Fruit fly (Drosophila melanogaster) whole organism, embryonic: ENCODE data around the gene Rpp14b.
A peak's percentile ranks its signal among the peaks of the same experiment; 100 is the strongest.

ENCODE experiments used
- Atf6 ChIP-seq: fragments of 200-800 bp; sonication (Bioruptor generic); IDR thresholded peaks from 2 replicates; pipeline ENCODE4 v1.3.6; 2022; ENCODE audit warnings: missing biosample characterization, missing genetic modification characterization
- BEAF-32 ChIP-seq: fragments of 200-800 bp; sonication (Bioruptor generic); optimal IDR thresholded peaks from 3 replicates; lab custom pipeline; 2017; ENCODE audit warnings: missing biosample characterization, missing genetic modification characterization, mild to moderate bottlenecking, moderate library complexity, missing genetic modification reagents
- Bteb2 ChIP-seq: fragments of 200-800 bp; sonication (Bioruptor generic); optimal IDR thresholded peaks from 2 replicates; lab custom pipeline; 2016; ENCODE audit warnings: missing biosample characterization, missing genetic modification characterization
- CG10565 ChIP-seq: fragments of 200-800 bp; sonication (Bioruptor generic); optimal IDR thresholded peaks from 3 replicates; lab custom pipeline; 2016; ENCODE audit warnings: missing biosample characterization, mild to moderate bottlenecking, missing genetic modification characterization
- CG11560 ChIP-seq: fragments of 200-800 bp; sonication (Bioruptor generic); IDR thresholded peaks from 3 replicates; pipeline ENCODE4 v1.3.6; 2022; ENCODE audit warnings: missing biosample characterization, missing genetic modification characterization
- CG1233 ChIP-seq: fragments of 200-800 bp; sonication (Bioruptor generic); optimal IDR thresholded peaks from 4 replicates; lab custom pipeline; 2018; ENCODE audit warnings: missing biosample characterization, mild to moderate bottlenecking, missing genetic modification characterization
- CG13123 ChIP-seq: fragments of 200-800 bp; sonication (Bioruptor generic); optimal IDR thresholded peaks from 2 replicates; lab custom pipeline; 2016; ENCODE audit warnings: missing biosample characterization, missing genetic modification characterization
- CG13624 ChIP-seq: fragments of 200-800 bp; sonication (Bioruptor generic); optimal IDR thresholded peaks from 2 replicates; lab custom pipeline; 2016; ENCODE audit warnings: missing biosample characterization, missing genetic modification characterization
- CG14667 ChIP-seq: fragments of 200-800 bp; sonication (Bioruptor generic); IDR thresholded peaks from 2 replicates; pipeline ENCODE4 v1.3.6; 2022; ENCODE audit warnings: missing biosample characterization, missing genetic modification characterization
- CG14710 ChIP-seq: fragments of 200-800 bp; sonication (Bioruptor generic); optimal IDR thresholded peaks from 3 replicates; lab custom pipeline; 2019; ENCODE audit warnings: missing biosample characterization, mild to moderate bottlenecking, missing genetic modification characterization, moderate library complexity
- CG1602 ChIP-seq: fragments of 200-800 bp; sonication (Bioruptor generic); optimal IDR thresholded peaks from 3 replicates; lab custom pipeline; 2016; ENCODE audit warnings: missing biosample characterization, missing genetic modification characterization
- CG1603 ChIP-seq: fragments of 200-800 bp; sonication (Bioruptor generic); optimal IDR thresholded peaks from 2 replicates; lab custom pipeline; 2019; ENCODE audit warnings: missing biosample characterization, mild to moderate bottlenecking, missing genetic modification characterization, moderate library complexity
- CG3281 ChIP-seq: fragments of 200-800 bp; sonication (Bioruptor generic); optimal IDR thresholded peaks from 3 replicates; lab custom pipeline; 2017; ENCODE audit warnings: missing biosample characterization, mild to moderate bottlenecking, missing genetic modification characterization
- CG4854 ChIP-seq: fragments of 200-800 bp; sonication (Bioruptor generic); optimal IDR thresholded peaks from 2 replicates; lab custom pipeline; 2016; ENCODE audit warnings: missing biosample characterization, missing genetic modification characterization, inconsistent platforms
- CG7357 ChIP-seq: fragments of 200-800 bp; sonication (Bioruptor generic); IDR thresholded peaks from 3 replicates; pipeline ENCODE4 v1.3.6; 2022; ENCODE audit warnings: missing biosample characterization, missing genetic modification characterization
- CG8281 ChIP-seq: fragments of 200-800 bp; sonication (Bioruptor generic); optimal IDR thresholded peaks from 2 replicates; lab custom pipeline; 2018; ENCODE audit warnings: missing biosample characterization, mild to moderate bottlenecking, missing genetic modification characterization, moderate library complexity
- CG8388 ChIP-seq: fragments of 200-800 bp; sonication (Bioruptor generic); optimal IDR thresholded peaks from 2 replicates; lab custom pipeline; 2019; ENCODE audit warnings: missing biosample characterization, mild to moderate bottlenecking, missing genetic modification characterization, moderate library complexity
- CG9817 ChIP-seq: fragments of 200-800 bp; sonication (Bioruptor generic); optimal IDR thresholded peaks from 2 replicates; lab custom pipeline; 2018; ENCODE audit warnings: missing biosample characterization, mild to moderate bottlenecking, missing genetic modification characterization, moderate library complexity
- Chrac-16 ChIP-seq: fragments of 200-800 bp; sonication (Bioruptor generic); optimal IDR thresholded peaks from 3 replicates; lab custom pipeline; 2016; ENCODE audit warnings: missing biosample characterization, missing genetic modification characterization
- Dll ChIP-seq: fragments of 200-800 bp; sonication (Bioruptor generic); IDR thresholded peaks from 4 replicates; pipeline ENCODE4 v1.3.6; 2022; ENCODE audit warnings: missing biosample characterization, missing genetic modification characterization; ENCODE audit not compliant: partially characterized antibody
- Hey ChIP-seq: fragments of 200-800 bp; sonication (Bioruptor generic); optimal IDR thresholded peaks from 3 replicates; lab custom pipeline; 2018; ENCODE audit warnings: missing biosample characterization, mild to moderate bottlenecking, missing genetic modification characterization
- HmgZ ChIP-seq: fragments of 200-800 bp; sonication (Bioruptor generic); optimal IDR thresholded peaks from 2 replicates; lab custom pipeline; 2018; ENCODE audit warnings: missing biosample characterization, mild to moderate bottlenecking, missing genetic modification characterization
- NfI ChIP-seq: fragments of 200-800 bp; sonication (Bioruptor generic); optimal IDR thresholded peaks from 3 replicates; lab custom pipeline; 2018; ENCODE audit warnings: missing biosample characterization, mild to moderate bottlenecking, missing genetic modification characterization, moderate library complexity
- Ptx1 ChIP-seq: fragments of 200-800 bp; sonication (Bioruptor generic); IDR thresholded peaks from 2 replicates; pipeline ENCODE4 v1.3.6; 2022; ENCODE audit warnings: missing biosample characterization, missing genetic modification characterization
- Ssrp ChIP-seq: fragments of 200-800 bp; sonication (Bioruptor generic); optimal IDR thresholded peaks from 2 replicates; lab custom pipeline; 2018; ENCODE audit warnings: missing biosample characterization, mild to moderate bottlenecking, missing genetic modification characterization, moderate library complexity
- Xrp1 ChIP-seq: fragments of 200-800 bp; sonication (Bioruptor generic); IDR thresholded peaks from 2 replicates; pipeline ENCODE4 v1.3.6; 2022; ENCODE audit warnings: missing biosample characterization, missing genetic modification characterization
- YL-1 ChIP-seq: fragments of 200-800 bp; sonication (Bioruptor generic); optimal IDR thresholded peaks from 3 replicates; lab custom pipeline; 2017; ENCODE audit warnings: missing biosample characterization, mild to moderate bottlenecking, missing genetic modification characterization
- bsh ChIP-seq, 2 experiments: fragments of 200-800 bp; sonication (Bioruptor generic); optimal IDR thresholded peaks; 2 replicates each; lab custom pipeline; 2017 to 2018; ENCODE audit warnings: mild to moderate bottlenecking in 2 of 2, missing biosample characterization in 2 of 2, missing genetic modification characterization in 2 of 2, moderate library complexity in 1 of 2
- dysf ChIP-seq: fragments of 200-800 bp; sonication (Bioruptor generic); IDR thresholded peaks from 3 replicates; pipeline ENCODE4 v1.3.6; 2022; ENCODE audit warnings: missing biosample characterization, missing genetic modification characterization
- eve ChIP-seq, 2 experiments: fragments of >200 bp; optimal IDR thresholded peaks; 2 replicates each; lab custom pipeline; 2017; ENCODE audit warnings: missing biosample characterization in 2 of 2, missing genetic modification characterization in 2 of 2
- grau ChIP-seq: fragments of 200-800 bp; optimal IDR thresholded peaks from 3 replicates; lab custom pipeline; 2019; ENCODE audit warnings: missing biosample characterization, mild to moderate bottlenecking, missing genetic modification characterization, moderate library complexity
- ham ChIP-seq: fragments of 200-800 bp; sonication (Bioruptor generic); IDR thresholded peaks from 2 replicates; pipeline ENCODE4 v1.3.6; 2022; ENCODE audit warnings: missing biosample characterization, missing genetic modification characterization
- hkb ChIP-seq, 2 experiments: fragments of 200-800 bp in 1 of 2; fragments of >200 bp in 1 of 2; sonication (Bioruptor generic) in 1 of 2; IDR thresholded peaks in 1 of 2; optimal IDR thresholded peaks in 1 of 2; 2 replicates each; pipeline versions ENCODE4 v1.3.6 to Lab custom; 2017 to 2022; ENCODE audit warnings: missing biosample characterization in 1 of 2, missing genetic modification characterization in 1 of 2
- inv ChIP-seq: fragments of 200-800 bp; sonication (Bioruptor generic); IDR thresholded peaks from 2 replicates; pipeline ENCODE4 v1.3.6; 2022; ENCODE audit warnings: missing biosample characterization, missing genetic modification characterization; ENCODE audit not compliant: partially characterized antibody
- jumu ChIP-seq: fragments of 200-800 bp; sonication (Bioruptor generic); optimal IDR thresholded peaks from 3 replicates; lab custom pipeline; 2016; ENCODE audit warnings: missing biosample characterization, missing genetic modification characterization
- kah ChIP-seq: fragments of 200-800 bp; sonication (Bioruptor generic); optimal IDR thresholded peaks from 2 replicates; lab custom pipeline; 2018; ENCODE audit warnings: missing biosample characterization, mild to moderate bottlenecking, missing genetic modification characterization
- lmd ChIP-seq: fragments of 200-800 bp; sonication (Bioruptor generic); IDR thresholded peaks from 2 replicates; pipeline ENCODE4 v1.3.6; 2022; ENCODE audit warnings: missing biosample characterization, missing genetic modification characterization
- luna ChIP-seq: fragments of 200-800 bp; sonication (Bioruptor generic); optimal IDR thresholded peaks from 2 replicates; lab custom pipeline; 2016; ENCODE audit warnings: missing biosample characterization, missing genetic modification characterization
- otp ChIP-seq: fragments of 200-800 bp; sonication (Bioruptor generic); IDR thresholded peaks from 3 replicates; pipeline ENCODE4, ENCODE4 v1.3.6; 2022; ENCODE audit warnings: missing biosample characterization, missing genetic modification characterization
- phol ChIP-seq: fragments of 200-800 bp; sonication (Bioruptor generic); optimal IDR thresholded peaks from 3 replicates; lab custom pipeline; 2018; ENCODE audit warnings: missing biosample characterization, mild to moderate bottlenecking, missing genetic modification characterization, moderate library complexity
- prd ChIP-seq, 3 experiments: fragments of >200 bp in 2 of 3; fragments of 200-800 bp in 1 of 3; sonication (Bioruptor generic) in 1 of 3; optimal IDR thresholded peaks in 2 of 3; IDR thresholded peaks in 1 of 3; 2 replicates in 2 of 3; 3 replicates in 1 of 3; pipeline versions ENCODE4 v1.3.6 to Lab custom; 2017 to 2022; ENCODE audit warnings: missing biosample characterization in 1 of 3, missing genetic modification characterization in 1 of 3
- sima ChIP-seq: fragments of 200-800 bp; sonication (Bioruptor generic); optimal IDR thresholded peaks from 2 replicates; lab custom pipeline; 2016; ENCODE audit warnings: missing biosample characterization, missing genetic modification characterization
- sisA ChIP-seq: fragments of 200-800 bp; sonication (Bioruptor generic); IDR thresholded peaks from 2 replicates; pipeline ENCODE4 v1.3.6; 2022; ENCODE audit warnings: missing biosample characterization, missing genetic modification characterization
- slbo ChIP-seq: fragments of 200-800 bp; sonication (Bioruptor generic); IDR thresholded peaks from 2 replicates; pipeline ENCODE4 v1.3.6; 2022; ENCODE audit warnings: missing biosample characterization, missing genetic modification characterization
- stc ChIP-seq: fragments of 200-800 bp; sonication (Bioruptor generic); IDR thresholded peaks from 2 replicates; pipeline ENCODE4 v1.3.6; 2022; ENCODE audit warnings: missing biosample characterization, missing genetic modification characterization
- tap ChIP-seq: fragments of 200-800 bp; optimal IDR thresholded peaks from 3 replicates; lab custom pipeline; 2019; ENCODE audit warnings: missing biosample characterization, mild to moderate bottlenecking, missing genetic modification characterization, moderate library complexity
- tll ChIP-seq, 2 experiments: fragments of 200-800 bp in 1 of 2; fragments of >200 bp in 1 of 2; sonication (Bioruptor generic) in 1 of 2; optimal IDR thresholded peaks; 2 replicates each; lab custom pipeline; 2017 to 2019; ENCODE audit warnings: missing biosample characterization in 2 of 2, missing genetic modification characterization in 2 of 2, mild to moderate bottlenecking in 1 of 2, moderate library complexity in 1 of 2
- unc-4 ChIP-seq: fragments of 200-800 bp; sonication (Bioruptor generic); IDR thresholded peaks from 2 replicates; pipeline ENCODE4 v1.3.6; 2022; ENCODE audit warnings: missing biosample characterization, missing genetic modification characterization; ENCODE audit not compliant: partially characterized antibody

The Rpp14b gene

DNA sequence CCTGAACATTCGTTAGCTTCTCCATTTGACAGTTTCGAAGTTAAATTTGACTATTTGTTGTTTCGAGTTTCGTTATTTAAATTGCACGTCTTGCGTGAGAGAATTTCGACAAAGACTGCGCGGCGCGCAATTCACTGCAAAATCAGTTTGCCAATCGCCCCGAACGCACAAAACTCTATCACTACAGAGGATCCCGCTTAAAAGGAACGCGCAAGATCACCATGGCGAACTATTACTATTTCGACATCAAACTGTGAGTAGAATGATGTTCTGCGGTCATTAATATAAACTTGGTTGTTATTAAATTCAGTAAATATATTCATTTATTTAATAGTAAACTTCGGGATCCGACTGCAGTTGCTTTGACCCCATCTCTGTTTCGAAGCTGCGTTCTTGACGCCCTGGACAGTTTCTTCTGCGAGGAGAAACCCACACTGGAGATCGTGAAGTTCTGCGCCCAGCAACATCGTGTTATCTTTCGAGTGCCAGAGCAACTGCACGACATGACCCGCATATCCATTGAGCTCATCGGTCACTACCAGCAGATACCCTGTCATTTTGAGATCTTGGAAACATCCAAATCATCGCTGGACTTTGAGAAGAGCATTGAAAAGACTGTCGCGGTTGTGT, at the start of gene Rpp14b, which contains the start of gene spn-A (continued):
- TF ChIP-seq CG1603 (tag; lab: Kevin White, UChicago) (peak; percentile 36), phol (tag; lab: Kevin White, UChicago) (peak; percentile 11), CG13624 (GFP tag; lab: Kevin White, UChicago) (no peak), Ptx1 (GFP tag; lab: Robert Waterston, UW) (peak; percentile 40), CG3281 (no peak), Hey (no peak), sisA (GFP tag; lab: Robert Waterston, UW) (peak; percentile 25; the same call in 1 of the 2 replicates), Dll (GFP tag; lab: Robert Waterston, UW) (no peak), NfI (GFP tag; lab: Kevin White, UChicago) (peak; percentile 10), Atf6 (peak; percentile 26; the same call in 1 of the 2 replicates), unc-4 (GFP tag; lab: Robert Waterston, UW) (no peak), eve (GFP tag; optimal IDR thresholded peaks at IDR 0.05; lab: Kevin White, UChicago) (no peak), slbo (peak; percentile 79), bsh (GFP tag; optimal IDR thresholded peaks at IDR 0.05; lab: Kevin White, UChicago) (no peak), Chrac-16 (GFP tag; lab: Kevin White, UChicago) (peak; percentile 7), Xrp1 (GFP tag; lab: Robert Waterston, UW) (0 out of 2 replicates have a peak, but pooled peaks have one; percentile 36), grau (tag; lab: Kevin White, UChicago) (peak; percentile 97), hkb (optimal IDR thresholded peaks at IDR 0.05; lab: Kevin White, UChicago) (no peak), hkb (GFP tag; IDR thresholded peaks at IDR 0.05; lab: Robert Waterston, UW) (no peak), kah (GFP tag; lab: Kevin White, UChicago) (no peak), CG4854 (GFP tag; lab: Kevin White, UChicago) (no peak), CG13123 (GFP tag; lab: Kevin White, UChicago) (no peak), CG10565 (GFP tag; lab: Kevin White, UChicago) (no peak), Ssrp (tag; lab: Kevin White, UChicago) (peak; percentile 11), CG11560 (tag; lab: Robert Waterston, UW) (no peak), CG8281 (tag; lab: Kevin White, UChicago) (no peak), CG8388 (GFP tag; lab: Kevin White, UChicago) (peak; percentile 8), ham (GFP tag; lab: Robert Waterston, UW) (no peak), Bteb2 (no peak), otp (GFP tag; lab: Robert Waterston, UW) (peak; percentile 34; the same call in 1 of the 3 replicates), tll (GFP tag; optimal IDR thresholded peaks at IDR 0.05; lab: Kevin White, UChicago) (peak in 1 of 2 experiments; percentile 9), BEAF-32 (GFP tag; lab: Kevin White, UChicago) (peak; percentile 33), CG14710 (no peak), CG14667 (GFP tag; lab: Robert Waterston, UW) (no peak), lmd (GFP tag; lab: Robert Waterston, UW) (peak; percentile 29; the same call in 1 of the 2 replicates), CG7357 (GFP tag; lab: Robert Waterston, UW) (no peak), HmgZ (tag; lab: Kevin White, UChicago) (peak; percentile 25), CG1602 (peak; percentile 19), CG1233 (GFP tag; lab: Kevin White, UChicago) (no peak), dysf (GFP tag; lab: Robert Waterston, UW) (no peak), jumu (GFP tag; lab: Kevin White, UChicago) (no peak), tap (tag; lab: Kevin White, UChicago) (no peak), sima (no peak), YL-1 (GFP tag; lab: Kevin White, UChicago) (peak; percentile 43), CG9817 (peak; percentile 28), luna (GFP tag; lab: Kevin White, UChicago) (no peak), prd (optimal IDR thresholded peaks at IDR 0.05; lab: Kevin White, UChicago) (no peak), prd (GFP tag; IDR thresholded peaks at IDR 0.05; lab: Robert Waterston, UW) (peak; percentile 56; the same call in 2 of the 3 replicates), inv (GFP tag; lab: Robert Waterston, UW) (no peak), stc (GFP tag; lab: Robert Waterston, UW) (0 out of 2 replicates have a peak, but pooled peaks have one; percentile 24)
